Fruit fly (Drosophila melanogaster) whole organism, embryonic: ENCODE results near the gene CheB93b.

Experiments used
- Antp ChIP-seq: fragments of 200-800 bp; sonication (Bioruptor generic); optimal IDR thresholded peaks from 3 replicates; lab custom pipeline; 2016; ENCODE audit warnings: missing biosample characterization, missing genetic modification characterization
- Atf-2 ChIP-seq: fragments of 200-800 bp; sonication (Bioruptor generic); optimal IDR thresholded peaks from 2 replicates; lab custom pipeline; 2016; ENCODE audit warnings: missing biosample characterization, missing genetic modification characterization
- B-H2 ChIP-seq: fragments of 200-800 bp; sonication (Bioruptor generic); optimal IDR thresholded peaks from 2 replicates; lab custom pipeline; 2018; ENCODE audit warnings: missing biosample characterization, mild to moderate bottlenecking, missing genetic modification characterization
- CG10462 ChIP-seq: fragments of 200-800 bp; sonication (Bioruptor generic); optimal IDR thresholded peaks from 2 replicates; lab custom pipeline; 2016; ENCODE audit warnings: missing biosample characterization, missing genetic modification characterization
- CG12391 ChIP-seq: fragments of 200-800 bp; sonication (Bioruptor generic); optimal IDR thresholded peaks from 3 replicates; lab custom pipeline; 2018; ENCODE audit warnings: missing biosample characterization, mild to moderate bottlenecking, missing genetic modification characterization, moderate library complexity
- CG14441 ChIP-seq: fragments of 200-800 bp; sonication (Bioruptor generic); IDR thresholded peaks from 2 replicates; pipeline ENCODE4 v1.3.6; 2022; ENCODE audit warnings: missing biosample characterization, missing genetic modification characterization
- CG15011 ChIP-seq: fragments of 200-800 bp; sonication (Bioruptor generic); optimal IDR thresholded peaks from 3 replicates; lab custom pipeline; 2018; ENCODE audit warnings: missing biosample characterization, mild to moderate bottlenecking, missing genetic modification characterization
- CG1529 ChIP-seq: fragments of 200-800 bp; sonication (Bioruptor generic); optimal IDR thresholded peaks from 3 replicates; lab custom pipeline; 2018; ENCODE audit warnings: missing biosample characterization, missing genetic modification characterization
- CG15601 ChIP-seq: fragments of 200-800 bp; sonication (Bioruptor generic); optimal IDR thresholded peaks from 3 replicates; lab custom pipeline; 2019; ENCODE audit warnings: missing biosample characterization, mild to moderate bottlenecking, missing genetic modification characterization, moderate library complexity
- CG17802 ChIP-seq: fragments of 200-800 bp; sonication (Bioruptor generic); optimal IDR thresholded peaks from 2 replicates; lab custom pipeline; 2018; ENCODE audit warnings: missing biosample characterization, mild to moderate bottlenecking, missing genetic modification characterization, moderate library complexity
- CG18619 ChIP-seq: fragments of 200-800 bp; sonication (Bioruptor generic); optimal IDR thresholded peaks from 3 replicates; lab custom pipeline; 2017; ENCODE audit warnings: missing biosample characterization, mild to moderate bottlenecking, missing genetic modification characterization
- CG30020 ChIP-seq: fragments of 200-800 bp; optimal IDR thresholded peaks from 2 replicates; lab custom pipeline; 2019; ENCODE audit warnings: missing biosample characterization, mild to moderate bottlenecking, missing genetic modification characterization, moderate library complexity
- CG32532 ChIP-seq: fragments of 200-800 bp; sonication (Bioruptor generic); IDR thresholded peaks from 2 replicates; pipeline ENCODE4 v1.3.6; 2022; ENCODE audit warnings: missing biosample characterization, missing genetic modification characterization
- CG32767 ChIP-seq: fragments of 200-800 bp; sonication (Bioruptor generic); IDR thresholded peaks from 2 replicates; pipeline ENCODE4 v1.3.6; 2022; ENCODE audit warnings: missing biosample characterization, missing genetic modification characterization
- CG3847 ChIP-seq: fragments of 200-800 bp; sonication (Bioruptor generic); IDR thresholded peaks from 2 replicates; pipeline ENCODE4 v1.3.6; 2022; ENCODE audit warnings: missing biosample characterization, missing genetic modification characterization
- CG6813 ChIP-seq: fragments of 200-800 bp; sonication (Bioruptor generic); optimal IDR thresholded peaks from 2 replicates; lab custom pipeline; 2017; ENCODE audit warnings: missing biosample characterization, missing genetic modification characterization, mild to moderate bottlenecking, moderate library complexity, missing genetic modification reagents
- CG8924 ChIP-seq: fragments of 200-800 bp; optimal IDR thresholded peaks from 3 replicates; lab custom pipeline; 2019; ENCODE audit warnings: missing biosample characterization, mild to moderate bottlenecking, missing genetic modification characterization, moderate library complexity
- CG9437 ChIP-seq: fragments of 200-800 bp; sonication (Bioruptor generic); optimal IDR thresholded peaks from 2 replicates; lab custom pipeline; 2018; ENCODE audit warnings: missing biosample characterization, mild to moderate bottlenecking, missing genetic modification characterization
- CG9932 ChIP-seq: fragments of 200-800 bp; sonication (Bioruptor generic); IDR thresholded peaks from 2 replicates; pipeline ENCODE4 v1.3.6; 2022; ENCODE audit warnings: missing biosample characterization, missing genetic modification characterization
- CrebB ChIP-seq: fragments of 200-800 bp; sonication (Bioruptor generic); optimal IDR thresholded peaks from 3 replicates; lab custom pipeline; 2018; ENCODE audit warnings: missing biosample characterization, mild to moderate bottlenecking, missing genetic modification characterization
- Dp ChIP-seq: fragments of 200-800 bp; sonication (Bioruptor generic); optimal IDR thresholded peaks from 2 replicates; lab custom pipeline; 2018; ENCODE audit warnings: missing biosample characterization, mild to moderate bottlenecking, missing genetic modification characterization, moderate library complexity
- Kr ChIP-seq: fragments of 200-800 bp; sonication (Bioruptor generic); optimal IDR thresholded peaks from 2 replicates; lab custom pipeline; 2017; ENCODE audit warnings: missing biosample characterization, mild to moderate bottlenecking, missing genetic modification characterization
- Med ChIP-seq: fragments of 200-800 bp; sonication (Bioruptor generic); peaks from one replicate; lab custom pipeline; 2016; ENCODE audit warnings: missing biosample characterization, missing genetic modification characterization, mild to moderate bottlenecking, inconsistent platforms, moderate library complexity
- Mes4 ChIP-seq: fragments of 200-800 bp; sonication (Bioruptor generic); optimal IDR thresholded peaks from 2 replicates; lab custom pipeline; 2016; ENCODE audit warnings: missing biosample characterization, missing genetic modification characterization
- Mrtf ChIP-seq: fragments of 200-800 bp; sonication (Bioruptor generic); IDR thresholded peaks from 3 replicates; pipeline ENCODE4 v1.3.6; 2022; ENCODE audit warnings: missing biosample characterization, missing genetic modification characterization
- Rx ChIP-seq: fragments of 200-800 bp; sonication (Bioruptor generic); IDR thresholded peaks from 2 replicates; pipeline ENCODE4 v1.3.6; 2022; ENCODE audit warnings: missing biosample characterization, missing genetic modification characterization
- Trl ChIP-seq, 3 experiments: fragments of >200 bp in 2 of 3; fragments of 200-800 bp in 1 of 3; sonication (Bioruptor generic) in 1 of 3; optimal IDR thresholded peaks; 2 replicates in 1 of 3; 3 replicates in 2 of 3; lab custom pipeline; 2016 to 2017; ENCODE audit warnings: missing biosample characterization in 1 of 3, missing genetic modification characterization in 1 of 3
- ash1 ChIP-seq: fragments of 200-800 bp; sonication (Bioruptor generic); optimal IDR thresholded peaks from 2 replicates; lab custom pipeline; 2018; ENCODE audit warnings: missing biosample characterization, mild to moderate bottlenecking, missing genetic modification characterization
- bsh ChIP-seq, 2 experiments: fragments of 200-800 bp; sonication (Bioruptor generic); optimal IDR thresholded peaks; 2 replicates each; lab custom pipeline; 2017 to 2018; ENCODE audit warnings: mild to moderate bottlenecking in 2 of 2, missing biosample characterization in 2 of 2, missing genetic modification characterization in 2 of 2, moderate library complexity in 1 of 2
- chm ChIP-seq: fragments of 200-800 bp; sonication (Bioruptor generic); IDR thresholded peaks from 2 replicates; pipeline ENCODE4 v1.3.6; 2022; ENCODE audit warnings: missing biosample characterization, missing genetic modification characterization
- danr ChIP-seq: fragments of 200-800 bp; sonication (Bioruptor generic); IDR thresholded peaks from 2 replicates; pipeline ENCODE4 v1.3.6; 2022; ENCODE audit warnings: missing biosample characterization, missing genetic modification characterization
- dm ChIP-seq: fragments of 200-800 bp; sonication (Bioruptor generic); optimal IDR thresholded peaks from 3 replicates; lab custom pipeline; 2016; ENCODE audit warnings: missing biosample characterization, missing genetic modification characterization
- emc ChIP-seq: fragments of 200-800 bp; sonication (Bioruptor generic); optimal IDR thresholded peaks from 2 replicates; lab custom pipeline; 2016; ENCODE audit warnings: missing biosample characterization, missing genetic modification characterization
- esg ChIP-seq: fragments of 200-800 bp; sonication (Bioruptor generic); conservative IDR thresholded peaks from 2 replicates; pipeline ENCODE4 v1.3.6; 2022; ENCODE audit warnings: missing biosample characterization, missing genetic modification characterization
- eyg ChIP-seq: fragments of 200-800 bp; sonication (Bioruptor generic); optimal IDR thresholded peaks from 3 replicates; lab custom pipeline; 2016; ENCODE audit warnings: missing biosample characterization, missing genetic modification characterization
- fd102C ChIP-seq: fragments of 200-800 bp; sonication (Bioruptor generic); optimal IDR thresholded peaks from 2 replicates; lab custom pipeline; 2018; ENCODE audit warnings: missing biosample characterization, mild to moderate bottlenecking, missing genetic modification characterization, moderate library complexity
- kni ChIP-seq: fragments of 200-800 bp; sonication (Bioruptor generic); optimal IDR thresholded peaks from 3 replicates; lab custom pipeline; 2017; ENCODE audit warnings: mild to moderate bottlenecking, missing biosample characterization, missing genetic modification reagents, missing genetic modification characterization
- lov ChIP-seq, 2 experiments: fragments of 200-800 bp in 1 of 2; fragments of >200 bp in 1 of 2; sonication (Bioruptor generic) in 1 of 2; IDR thresholded peaks in 1 of 2; optimal IDR thresholded peaks in 1 of 2; 2 replicates in 1 of 2; 3 replicates in 1 of 2; pipeline versions ENCODE4 v1.3.6 to Lab custom; 2017 to 2022; ENCODE audit warnings: missing biosample characterization in 1 of 2, missing genetic modification characterization in 1 of 2
- mld ChIP-seq: fragments of 200-800 bp; sonication (Bioruptor generic); IDR thresholded peaks from 3 replicates; pipeline ENCODE4 v1.3.6; 2022; ENCODE audit warnings: missing biosample characterization, missing genetic modification characterization; ENCODE audit not compliant: partially characterized antibody
- nerfin-1 ChIP-seq: fragments of 200-800 bp; sonication (Bioruptor generic); optimal IDR thresholded peaks from 3 replicates; lab custom pipeline; 2019; ENCODE audit warnings: missing biosample characterization, mild to moderate bottlenecking, missing genetic modification characterization, moderate library complexity
- nerfin-2 ChIP-seq: fragments of 200-800 bp; sonication (Bioruptor generic); IDR thresholded peaks from 2 replicates; pipeline ENCODE4 v1.3.6; 2022; ENCODE audit warnings: missing biosample characterization, missing genetic modification characterization; ENCODE audit not compliant: partially characterized antibody
- nom ChIP-seq: fragments of 200-800 bp; sonication (Bioruptor generic); optimal IDR thresholded peaks from 2 replicates; lab custom pipeline; 2017; ENCODE audit warnings: missing biosample characterization, missing genetic modification characterization, mild to moderate bottlenecking, moderate library complexity, missing genetic modification reagents
- phol ChIP-seq: fragments of 200-800 bp; sonication (Bioruptor generic); optimal IDR thresholded peaks from 3 replicates; lab custom pipeline; 2018; ENCODE audit warnings: missing biosample characterization, mild to moderate bottlenecking, missing genetic modification characterization, moderate library complexity
- run ChIP-seq: fragments of 200-800 bp; sonication (Bioruptor generic); optimal IDR thresholded peaks from 3 replicates; lab custom pipeline; 2018; ENCODE audit warnings: missing biosample characterization, mild to moderate bottlenecking, missing genetic modification characterization
- sd ChIP-seq: fragments of 200-800 bp; sonication (Bioruptor generic); optimal IDR thresholded peaks from 3 replicates; lab custom pipeline; 2018; ENCODE audit warnings: missing biosample characterization, mild to moderate bottlenecking, missing genetic modification characterization, moderate library complexity
- slou ChIP-seq: fragments of 200-800 bp; sonication (Bioruptor generic); optimal IDR thresholded peaks from 3 replicates; lab custom pipeline; 2016; ENCODE audit warnings: missing biosample characterization, missing genetic modification characterization
- tap ChIP-seq: fragments of 200-800 bp; optimal IDR thresholded peaks from 3 replicates; lab custom pipeline; 2019; ENCODE audit warnings: missing biosample characterization, mild to moderate bottlenecking, missing genetic modification characterization, moderate library complexity
- tgo ChIP-seq: fragments of 200-800 bp; sonication (Bioruptor generic); IDR thresholded peaks from 3 replicates; pipeline ENCODE4 v1.3.6; 2022; ENCODE audit warnings: missing biosample characterization, missing genetic modification characterization

The CheB93b gene

DNA sequence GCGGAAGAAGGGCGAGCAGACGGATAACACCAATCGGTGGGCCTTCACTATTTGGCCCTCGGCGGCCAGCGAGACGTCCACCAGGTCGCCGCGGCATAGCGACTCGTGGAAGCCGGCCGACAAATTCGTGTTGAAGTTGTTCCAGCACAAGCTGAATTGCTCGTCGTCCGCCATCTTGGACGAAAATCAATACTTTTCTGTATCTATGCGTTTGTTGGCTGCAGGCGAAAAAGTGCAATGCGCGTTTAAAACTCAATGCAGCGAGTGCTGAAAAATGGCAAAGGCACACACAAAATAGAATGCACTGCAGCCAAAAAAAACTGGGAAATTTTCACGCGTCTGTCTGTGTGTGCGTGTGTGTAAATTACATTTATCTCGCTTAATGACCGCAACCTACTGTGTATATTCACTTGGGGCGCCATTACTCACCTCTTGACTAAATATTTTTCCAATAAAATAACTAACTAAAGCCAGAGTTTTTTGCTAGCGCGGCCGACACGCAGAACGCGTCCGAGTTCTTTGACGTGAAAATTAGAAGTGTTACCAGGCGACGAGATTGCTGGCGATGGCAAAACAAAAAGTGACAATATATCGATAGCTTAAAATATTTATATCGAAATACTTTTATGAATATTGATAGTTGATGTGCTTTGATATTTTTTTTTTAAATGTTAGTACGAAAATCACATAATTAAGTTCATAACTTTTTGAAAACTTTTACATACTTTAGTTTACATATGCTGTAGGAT, 31.9 kb upstream of the CheB93b start (continued):
- peak; percentile 1 for TF ChIP-seq CG8924 (tag; lab: Kevin White, UChicago)
- TF ChIP-seq CG15601, result peak; percentile 33
- TF ChIP-seq lov (optimal IDR thresholded peaks at IDR 0.05; lab: Kevin White, UChicago), result no peak
- 0 out of 3 replicates have a peak, but pooled peaks have one; percentile 11 for TF ChIP-seq lov (GFP tag; IDR thresholded peaks at IDR 0.05; lab: Robert Waterston, UW)
- TF ChIP-seq CG6813 (GFP tag; lab: Kevin White, UChicago), result no peak
- TF ChIP-seq CG1529 (GFP tag; lab: Kevin White, UChicago), result no peak
- TF ChIP-seq Trl (optimal IDR thresholded peaks at IDR 0.05; lab: Kevin White, UChicago), result no peak
- no peak for TF ChIP-seq Trl (GFP tag; optimal IDR thresholded peaks at IDR 0.05; lab: Kevin White, UChicago)
- TF ChIP-seq Atf-2 (GFP tag; lab: Kevin White, UChicago), result no peak
- no peak for TF ChIP-seq Antp (GFP tag; lab: Kevin White, UChicago)
- peak; percentile 47 for TF ChIP-seq Dp (GFP tag; lab: Kevin White, UChicago)
- peak; percentile 5 for TF ChIP-seq CrebB
- TF ChIP-seq sd (tag; lab: Kevin White, UChicago), result peak; percentile 10
- TF ChIP-seq CG32532, result no peak
- TF ChIP-seq CG32767 (GFP tag; lab: Robert Waterston, UW), result 0 out of 2 replicates have a peak, but pooled peaks have one; percentile 54
- peak; percentile 6; the same call in 1 of the 2 replicates for TF ChIP-seq CG3847 (GFP tag; lab: Robert Waterston, UW)
- TF ChIP-seq esg (GFP tag; lab: Robert Waterston, UW), result no peak
- no peak for TF ChIP-seq CG18619 (GFP tag; lab: Kevin White, UChicago)
- peak; percentile 30 for TF ChIP-seq nom (GFP tag; lab: Kevin White, UChicago)
- no peak for TF ChIP-seq bsh (GFP tag; optimal IDR thresholded peaks at IDR 0.05; lab: Kevin White, UChicago)
- TF ChIP-seq CG17802 (tag; lab: Kevin White, UChicago), result peak; percentile 11
- peak; percentile 31 for TF ChIP-seq Mes4 (GFP tag; lab: Kevin White, UChicago)
- peak; percentile 43; the same call in 1 of the 3 replicates for TF ChIP-seq mld
- TF ChIP-seq danr (GFP tag; lab: Robert Waterston, UW), result no peak
- no peak for TF ChIP-seq kni (GFP tag; lab: Kevin White, UChicago)
- TF ChIP-seq eyg (GFP tag; lab: Kevin White, UChicago), result no peak
- peak; percentile 81 for TF ChIP-seq Med
- peak; percentile 59; the same call in 1 of the 2 replicates for TF ChIP-seq nerfin-2 (GFP tag; lab: Robert Waterston, UW)
- peak; percentile 36 for TF ChIP-seq B-H2 (GFP tag; lab: Kevin White, UChicago)
- TF ChIP-seq chm, result peak; percentile 80
- TF ChIP-seq dm (GFP tag; lab: Kevin White, UChicago), result peak; percentile 1
- no peak for TF ChIP-seq ash1
- TF ChIP-seq tap, result no peak
- no peak for TF ChIP-seq emc (GFP tag; lab: Kevin White, UChicago)
- TF ChIP-seq tgo (GFP tag; lab: Robert Waterston, UW), result no peak
- TF ChIP-seq CG9437 (GFP tag; lab: Kevin White, UChicago), result no peak
- peak; percentile 70 for TF ChIP-seq CG30020 (tag; lab: Kevin White, UChicago)
- peak; percentile 59 for TF ChIP-seq CG12391 (tag; lab: Kevin White, UChicago)
- no peak for TF ChIP-seq nerfin-1 (tag; lab: Kevin White, UChicago)
- no peak for TF ChIP-seq Rx (GFP tag; lab: Robert Waterston, UW)
- TF ChIP-seq phol, result peak; percentile 85
- TF ChIP-seq fd102C, result no peak
- TF ChIP-seq CG9932, result peak; percentile 33; the same call in 1 of the 2 replicates
- no peak for TF ChIP-seq Kr (GFP tag; lab: Kevin White, UChicago)
- TF ChIP-seq slou, result no peak
- no peak for TF ChIP-seq CG14441 (GFP tag; lab: Robert Waterston, UW)
- TF ChIP-seq CG15011 (GFP tag; lab: Kevin White, UChicago), result no peak
- no peak for TF ChIP-seq run (tag; lab: Kevin White, UChicago)
- no peak for TF ChIP-seq CG10462 (GFP tag; lab: Kevin White, UChicago)
- TF ChIP-seq Mrtf (GFP tag; lab: Robert Waterston, UW), result no peak
